Worm (Caenorhabditis elegans): Measurements from ENCODE around the gene R04D3.2.

R04D3.2 gene

ce11 chrX:13257577-13257976 lies 28.9 kb downstream of the R04D3.2 start, which contains the start of gene K08H2.10 (continued):
- peak; percentile 72; the same call in 1 of the 2 replicates for TF ChIP-seq ceh-20 (GFP tag; IDR thresholded peaks at IDR 0.05)
- no peak for TF ChIP-seq nhr-237 (tag; optimal IDR thresholded peaks at IDR 0.05)
- no peak for TF ChIP-seq hif-1 (tag; optimal IDR thresholded peaks at IDR 0.05)
- no peak for TF ChIP-seq zag-1 (tag; optimal IDR thresholded peaks at IDR 0.05)
- peak in 1 of 2 experiments; percentile 28 for TF ChIP-seq daf-16 (GFP tag; optimal IDR thresholded peaks at IDR 0.05)
- TF ChIP-seq daf-16 (tag; optimal IDR thresholded peaks at IDR 0.05), result peak; percentile 39
- 0 out of 2 replicates have a peak, but pooled peaks have one; percentile 16 for TF ChIP-seq hmg-1.1 (GFP tag; IDR thresholded peaks at IDR 0.05)
- peak; percentile 7 for TF ChIP-seq nhr-48 (tag; optimal IDR thresholded peaks at IDR 0.05)
- TF ChIP-seq nhr-102 (tag; optimal IDR thresholded peaks at IDR 0.05), result no peak
- TF ChIP-seq jun-1 (tag; optimal IDR thresholded peaks at IDR 0.05), result no peak
- TF ChIP-seq aly-2 (tag; optimal IDR thresholded peaks at IDR 0.05), result no peak
- TF ChIP-seq ces-1 (GFP tag; optimal IDR thresholded peaks at IDR 0.05), result no peak
- TF ChIP-seq nhr-41 (GFP tag; IDR thresholded peaks at IDR 0.05), result peak; percentile 44; the same call in 1 of the 2 replicates
- no peak for TF ChIP-seq spr-1 (tag; optimal IDR thresholded peaks at IDR 0.05)
- no peak for TF ChIP-seq F10B5.3 (tag; optimal IDR thresholded peaks at IDR 0.05)
- TF ChIP-seq T26A8.4 (GFP tag; IDR thresholded peaks at IDR 0.05), result no peak
- TF ChIP-seq unc-39 (tag; optimal IDR thresholded peaks at IDR 0.05), result no peak
- no peak for TF ChIP-seq cey-2 (tag; optimal IDR thresholded peaks at IDR 0.05; ENCODE audit: borderline replicate concordance, insufficient read depth)
- no peak for TF ChIP-seq daf-12 (tag; optimal IDR thresholded peaks at IDR 0.05)
- TF ChIP-seq dmd-6 (GFP tag; IDR thresholded peaks at IDR 0.05), result peak; percentile 94
- TF ChIP-seq egl-43 (GFP tag; IDR thresholded peaks at IDR 0.05), result no peak
- TF ChIP-seq set-16 (GFP tag; IDR thresholded peaks at IDR 0.05), result no peak
- no peak for TF ChIP-seq Y105C5A.15 (GFP tag; IDR thresholded peaks at IDR 0.05)
- TF ChIP-seq attf-4 (tag; optimal IDR thresholded peaks at IDR 0.05), result no peak
- no peak for TF ChIP-seq skn-1 (tag; optimal IDR thresholded peaks at IDR 0.05)
- TF ChIP-seq dpl-1 (GFP tag; optimal IDR thresholded peaks at IDR 0.05), result no peak
- TF ChIP-seq mxl-3 (GFP tag; optimal IDR thresholded peaks at IDR 0.05), result no peak
- TF ChIP-seq lin-39 (tag; optimal IDR thresholded peaks at IDR 0.05), result no peak
- TF ChIP-seq mdt-29 (GFP tag; IDR thresholded peaks at IDR 0.05), result no peak
- no peak for TF ChIP-seq nhr-10 (tag; optimal IDR thresholded peaks at IDR 0.05)
- peak; percentile 35 for TF ChIP-seq nhr-77 (tag; optimal IDR thresholded peaks at IDR 0.05)
- no peak for TF ChIP-seq ceh-44 (GFP tag; IDR thresholded peaks at IDR 0.05)
- no peak for TF ChIP-seq gei-8 (GFP tag; optimal IDR thresholded peaks at IDR 0.05)
- no peak for TF ChIP-seq spr-3 (GFP tag; optimal IDR thresholded peaks at IDR 0.05)
- TF ChIP-seq ceh-32 (tag; optimal IDR thresholded peaks at IDR 0.05; ENCODE audit: poor library complexity), result no peak
- TF ChIP-seq F44E2.7 (GFP tag; IDR thresholded peaks at IDR 0.05), result no peak
- TF ChIP-seq madf-9 (GFP tag; conservative IDR thresholded peaks at IDR 0.05), result no peak
- TF ChIP-seq lin-38 (GFP tag; IDR thresholded peaks at IDR 0.05), result no peak
- TF ChIP-seq T20F7.1 (GFP tag; optimal IDR thresholded peaks at IDR 0.05), result no peak
- TF ChIP-seq ztf-7 (tag; optimal IDR thresholded peaks at IDR 0.05), result no peak
- peak; percentile 55 for TF ChIP-seq dve-1 (tag; optimal IDR thresholded peaks at IDR 0.05; ENCODE audit: insufficient read depth)
- peak; percentile 66 for TF ChIP-seq nhr-28 (tag; optimal IDR thresholded peaks at IDR 0.05)
- no peak for TF ChIP-seq nhr-25 (tag; optimal IDR thresholded peaks at IDR 0.05; ENCODE audit: borderline replicate concordance, insufficient read depth)
